Worm (Caenorhabditis elegans) whole organism, mixed stage, embryonic: ENCODE results near the gene srx-10.

Experiments used
- pha-4 ChIP-seq: fragments of 150-350 bp; optimal IDR thresholded peaks from 2 replicates; lab custom pipeline; 2018; ENCODE audit warnings: missing biosample characterization, missing genetic modification reagents, missing genetic modification characterization
- unc-39 ChIP-seq: fragments of 150-350 bp; optimal IDR thresholded peaks from 2 replicates; lab custom pipeline; 2014; ENCODE audit warnings: missing biosample characterization, missing genetic modification characterization

ce11 chrV:13949010-13949409, 2.7 kb upstream of the srx-10 start, which contains the start of gene R10D12.6:
- TF ChIP-seq unc-39 (tag; lab: Kevin White, UChicago) (no peak), pha-4 (no peak)
